Worm (Caenorhabditis elegans) whole organism, L1 larva: ENCODE data around the gene mlc-5.

Source experiments
- C04F5.9 ChIP-seq: sonication (generic microtip); optimal IDR thresholded peaks from 2 replicates; lab custom pipeline; 2016; ENCODE audit warnings: missing genetic modification characterization, missing compliant biosample characterization
- C16A3.4 ChIP-seq: fragments of 150-350 bp; optimal IDR thresholded peaks from 2 replicates; lab custom pipeline; 2014; ENCODE audit warnings: missing biosample characterization, missing genetic modification characterization
- F16B12.6 ChIP-seq: fragments of 150-350 bp; optimal IDR thresholded peaks from 2 replicates; lab custom pipeline; 2014; ENCODE audit warnings: missing biosample characterization, missing genetic modification characterization
- aly-2 ChIP-seq: fragments of 150-350 bp; optimal IDR thresholded peaks from 2 replicates; lab custom pipeline; 2014; ENCODE audit warnings: missing biosample characterization, missing genetic modification characterization
- ama-1 ChIP-seq: fragments of 150-350 bp; optimal IDR thresholded peaks from 2 replicates; lab custom pipeline; 2014
- ces-1 ChIP-seq: fragments of 150-350 bp; optimal IDR thresholded peaks from 2 replicates; lab custom pipeline; 2014; ENCODE audit warnings: missing biosample characterization, missing genetic modification reagents, missing genetic modification characterization
- efl-1 ChIP-seq, 4 experiments: fragments of 150-350 bp; optimal IDR thresholded peaks in 3 of 4; peaks in 1 of 4; 1 replicate in 1 of 4; 2 replicates in 3 of 4; lab custom pipeline; 2014; ENCODE audit warnings: missing biosample characterization in 2 of 4, missing genetic modification characterization in 2 of 4, missing genetic modification reagents in 2 of 4
- efl-3 ChIP-seq: fragments of 200-800 bp; sonication (Bioruptor generic); optimal IDR thresholded peaks from 2 replicates; lab custom pipeline; 2018; ENCODE audit warnings: mild to moderate bottlenecking, missing genetic modification characterization, missing compliant biosample characterization
- elt-2 ChIP-seq: sonication (generic microtip); optimal IDR thresholded peaks from 2 replicates; lab custom pipeline; 2016; ENCODE audit warnings: missing genetic modification characterization, mild to moderate bottlenecking, inconsistent platforms, missing compliant biosample characterization, missing genetic modification reagents
- elt-3 ChIP-seq, 6 experiments: fragments of 150-350 bp in 1 of 6; sonication (generic microtip); optimal IDR thresholded peaks; 2 replicates each; lab custom pipeline; 2017 to 2018; ENCODE audit warnings: missing biosample characterization in 6 of 6, missing genetic modification characterization in 6 of 6, inconsistent platforms in 1 of 6
- ets-5 ChIP-seq: fragments of 200-800 bp; sonication (Bioruptor generic); IDR thresholded peaks from 2 replicates; pipeline ENCODE4 v1.3.6; 2022; ENCODE audit warnings: missing genetic modification characterization, missing compliant biosample characterization
- fkh-8 ChIP-seq: sonication (generic microtip); optimal IDR thresholded peaks from 2 replicates; lab custom pipeline; 2016; ENCODE audit warnings: mild to moderate bottlenecking, missing genetic modification characterization, missing compliant biosample characterization
- grh-1 ChIP-seq: fragments of 200-800 bp; sonication (Bioruptor generic); IDR thresholded peaks from 2 replicates; pipeline ENCODE4 v1.3.6; 2022; ENCODE audit warnings: missing genetic modification reagents, missing genetic modification characterization, missing compliant biosample characterization
- irx-1 ChIP-seq: sonication (generic microtip); optimal IDR thresholded peaks from 2 replicates; lab custom pipeline; 2016; ENCODE audit warnings: missing genetic modification characterization, missing compliant biosample characterization
- jun-1 ChIP-seq: fragments of 150-350 bp; optimal IDR thresholded peaks from 2 replicates; lab custom pipeline; 2014; ENCODE audit warnings: missing biosample characterization, missing genetic modification reagents, missing genetic modification characterization
- lin-13 ChIP-seq: fragments of 150-350 bp; optimal IDR thresholded peaks from 2 replicates; lab custom pipeline; 2014; ENCODE audit warnings: missing biosample characterization, missing genetic modification reagents, missing genetic modification characterization
- lin-14 ChIP-seq: fragments of 200-800 bp; sonication (Bioruptor generic); optimal IDR thresholded peaks from 2 replicates; lab custom pipeline; 2018; ENCODE audit warnings: mild to moderate bottlenecking, missing genetic modification characterization, moderate library complexity, missing compliant biosample characterization
- lin-15B ChIP-seq: fragments of 150-350 bp; sonication (generic microtip); optimal IDR thresholded peaks from 3 replicates; lab custom pipeline; 2014; ENCODE audit warnings: missing biosample characterization, missing genetic modification characterization
- lin-35 ChIP-seq, 2 experiments: fragments of 150-350 bp; optimal IDR thresholded peaks; 2 replicates each; lab custom pipeline; 2014; ENCODE audit warnings: missing biosample characterization in 2 of 2, missing genetic modification characterization in 2 of 2, missing genetic modification reagents in 2 of 2
- lir-3 ChIP-seq: sonication (generic microtip); optimal IDR thresholded peaks from 2 replicates; lab custom pipeline; 2016; ENCODE audit warnings: mild to moderate bottlenecking, missing genetic modification characterization, moderate library complexity, missing compliant biosample characterization; ENCODE audit not compliant: poor library complexity
- lsy-2 ChIP-seq, 2 experiments: fragments of 150-350 bp; optimal IDR thresholded peaks; 2 replicates each; lab custom pipeline; 2014; ENCODE audit warnings: missing biosample characterization in 2 of 2, missing genetic modification characterization in 2 of 2
- mab-9 ChIP-seq: fragments of 200-800 bp; sonication (Bioruptor generic); IDR thresholded peaks from 2 replicates; pipeline ENCODE4 v1.3.6; 2022; ENCODE audit warnings: missing genetic modification reagents, missing genetic modification characterization, missing compliant biosample characterization
- mdl-1 ChIP-seq, 2 experiments: fragments of 150-350 bp; optimal IDR thresholded peaks; 2 replicates each; lab custom pipeline; 2014 to 2017; ENCODE audit warnings: missing biosample characterization in 2 of 2, missing genetic modification characterization in 2 of 2, inconsistent platforms in 1 of 2
- nhr-12 ChIP-seq: sonication (generic microtip); optimal IDR thresholded peaks from 2 replicates; lab custom pipeline; 2017; ENCODE audit warnings: missing biosample characterization, missing genetic modification characterization
- nhr-237 ChIP-seq: fragments of 150-350 bp; optimal IDR thresholded peaks from 2 replicates; lab custom pipeline; 2014; ENCODE audit warnings: missing biosample characterization, missing genetic modification characterization
- nhr-47 ChIP-seq: sonication (generic microtip); optimal IDR thresholded peaks from 2 replicates; lab custom pipeline; 2016; ENCODE audit warnings: mild to moderate bottlenecking, missing genetic modification characterization, moderate library complexity, missing compliant biosample characterization
- nhr-71 ChIP-seq: sonication (generic microtip); optimal IDR thresholded peaks from 2 replicates; lab custom pipeline; 2016; ENCODE audit warnings: mild to moderate bottlenecking, missing genetic modification characterization, moderate library complexity, missing compliant biosample characterization
- nhr-77 ChIP-seq: fragments of 150-350 bp; optimal IDR thresholded peaks from 2 replicates; lab custom pipeline; 2014; ENCODE audit warnings: missing biosample characterization, missing genetic modification characterization
- nhr-84 ChIP-seq: sonication (generic microtip); optimal IDR thresholded peaks from 2 replicates; lab custom pipeline; 2017; ENCODE audit warnings: missing biosample characterization, missing genetic modification characterization
- nhr-85 ChIP-seq: sonication (generic microtip); peaks from one replicate; lab custom pipeline; 2016; ENCODE audit warnings: missing genetic modification characterization, inconsistent platforms, missing compliant biosample characterization
- nhr-90 ChIP-seq: sonication (generic microtip); optimal IDR thresholded peaks from 2 replicates; lab custom pipeline; 2016; ENCODE audit warnings: mild to moderate bottlenecking, missing genetic modification characterization, missing compliant biosample characterization; ENCODE audit not compliant: poor library complexity
- pax-3 ChIP-seq: fragments of 200-800 bp; sonication (Bioruptor generic); optimal IDR thresholded peaks from 2 replicates; lab custom pipeline; 2018; ENCODE audit warnings: mild to moderate bottlenecking, missing genetic modification characterization, moderate library complexity, missing compliant biosample characterization
- pqm-1 ChIP-seq: sonication (generic microtip); optimal IDR thresholded peaks from 3 replicates; lab custom pipeline; 2017; ENCODE audit warnings: missing biosample characterization, missing genetic modification characterization
- snpc-4 ChIP-seq: fragments of 150-350 bp; optimal IDR thresholded peaks from 2 replicates; lab custom pipeline; 2014; ENCODE audit warnings: missing biosample characterization, missing genetic modification characterization
- sox-4 ChIP-seq: sonication (generic microtip); optimal IDR thresholded peaks from 2 replicates; lab custom pipeline; 2016; ENCODE audit warnings: missing genetic modification characterization, missing compliant biosample characterization
- sup-37 ChIP-seq: fragments of 200-800 bp; sonication (Bioruptor generic); optimal IDR thresholded peaks from 2 replicates; lab custom pipeline; 2018; ENCODE audit warnings: mild to moderate bottlenecking, missing genetic modification characterization, missing compliant biosample characterization
- tlp-1 ChIP-seq: fragments of 150-350 bp; optimal IDR thresholded peaks from 2 replicates; lab custom pipeline; 2014; ENCODE audit warnings: missing biosample characterization, missing genetic modification characterization
- unc-30 ChIP-seq: sonication (generic microtip); optimal IDR thresholded peaks from 2 replicates; lab custom pipeline; 2017; ENCODE audit warnings: missing biosample characterization, missing genetic modification characterization
- unc-86 ChIP-seq: sonication (generic microtip); optimal IDR thresholded peaks from 2 replicates; lab custom pipeline; 2016; ENCODE audit warnings: missing genetic modification characterization, missing compliant biosample characterization
- xbp-1 ChIP-seq: sonication (generic microtip); optimal IDR thresholded peaks from 2 replicates; lab custom pipeline; 2016; ENCODE audit warnings: missing genetic modification characterization, missing compliant biosample characterization
- zag-1 ChIP-seq: fragments of 150-350 bp; optimal IDR thresholded peaks from 2 replicates; lab custom pipeline; 2014; ENCODE audit warnings: missing biosample characterization, missing genetic modification characterization
- ztf-4 ChIP-seq: fragments of 150-350 bp; optimal IDR thresholded peaks from 2 replicates; lab custom pipeline; 2014; ENCODE audit warnings: missing biosample characterization, missing genetic modification characterization

The mlc-5 gene

ce11 chrIII:13585136-13585535 lies 38.0 kb upstream of the mlc-5 start:
- TF ChIP-seq mab-9 (0 out of 2 replicates have a peak, but pooled peaks have one; percentile 36), ets-5 (GFP tag; lab: Robert Waterston, UW) (0 out of 2 replicates have a peak, but pooled peaks have one; percentile 76), grh-1 (GFP tag; lab: Robert Waterston, UW) (peak; percentile 18; the same call in 1 of the 2 replicates)

- TF ChIP-seq fkh-8 (no peak), lin-35 (GFP tag; optimal IDR thresholded peaks at IDR 0.05; lab: Kevin White, UChicago) (no peak), lin-13 (GFP tag; lab: Kevin White, UChicago) (no peak), unc-30 (tag; lab: Kevin White, UChicago) (no peak), mab-9 (no peak), grh-1 (GFP tag; lab: Robert Waterston, UW) (no peak), nhr-12 (tag; lab: Kevin White, UChicago) (no peak), sup-37 (GFP tag; lab: Kevin White, UChicago) (no peak), unc-86 (tag; lab: Kevin White, UChicago) (no peak), tlp-1 (tag; lab: Kevin White, UChicago) (no peak), C16A3.4 (no peak), irx-1 (tag; lab: Kevin White, UChicago) (no peak), nhr-47 (no peak), nhr-77 (tag; lab: Kevin White, UChicago) (no peak), sox-4 (tag; lab: Kevin White, UChicago) (no peak), xbp-1 (tag; lab: Kevin White, UChicago) (no peak), aly-2 (tag; lab: Kevin White, UChicago) (no peak), nhr-85 (tag; lab: Kevin White, UChicago) (no peak), efl-3 (GFP tag; lab: Kevin White, UChicago) (no peak), pqm-1 (no peak)
These were observed 22.9 kb upstream of the mlc-5 start for ce11 chrIII:13600254-13600653.

- TF ChIP-seq lin-13 (GFP tag; lab: Kevin White, UChicago), result no peak
- no peak for TF ChIP-seq F16B12.6 (tag; lab: Kevin White, UChicago)
- no peak for TF ChIP-seq efl-1 (optimal IDR thresholded peaks at IDR 0.05; lab: Kevin White, UChicago)
- TF ChIP-seq efl-1 (GFP tag; optimal IDR thresholded peaks at IDR 0.05 in 1 of 2; lab: Kevin White, UChicago), result peak in 1 of 2 experiments; percentile 21
These were observed 18.3 kb upstream of the mlc-5 start for ce11 chrIII:13604834-13605233.

- TF ChIP-seq efl-1 (optimal IDR thresholded peaks at IDR 0.05; lab: Kevin White, UChicago) (no peak), efl-1 (GFP tag; optimal IDR thresholded peaks at IDR 0.05 in 1 of 2; lab: Kevin White, UChicago) (peak in 1 of 2 experiments; percentile 76), nhr-90 (peak; percentile 30), jun-1 (tag; lab: Kevin White, UChicago) (peak; percentile 17), snpc-4 (tag; lab: Kevin White, UChicago) (no peak), pax-3 (tag; lab: Kevin White, UChicago) (peak; percentile 3), lsy-2 (tag; optimal IDR thresholded peaks at IDR 0.05; lab: Kevin White, UChicago) (no peak), nhr-85 (tag; lab: Kevin White, UChicago) (peak; percentile 48), ces-1 (GFP tag; lab: Kevin White, UChicago) (no peak), lin-14 (peak; percentile 23), elt-2 (peak; percentile 91), lin-35 (GFP tag; optimal IDR thresholded peaks at IDR 0.05; lab: Kevin White, UChicago) (peak in 1 of 2 experiments; percentile 71), pqm-1 (peak; percentile 79), nhr-71 (tag; lab: Kevin White, UChicago) (peak; percentile 26), lin-15B (no peak), mdl-1 (tag; optimal IDR thresholded peaks at IDR 0.05; lab: Kevin White, UChicago) (peak in 1 of 2 experiments; percentile 30)
These were observed 17.0 kb upstream of the mlc-5 start, which contains the start of gene act-5 for ce11 chrIII:13606016-13606530. Gene act-5, minus strand, starts transcription at chrIII:13606066.

- TF ChIP-seq jun-1 (tag; lab: Kevin White, UChicago), result no peak
- TF ChIP-seq nhr-84, result no peak
- TF ChIP-seq nhr-85 (tag; lab: Kevin White, UChicago), result no peak
- TF ChIP-seq zag-1, result no peak
- no peak for TF ChIP-seq ztf-4 (tag; lab: Kevin White, UChicago)
- no peak for TF ChIP-seq elt-3 (tag; optimal IDR thresholded peaks at IDR 0.05; lab: Kevin White, UChicago)
- no peak for TF ChIP-seq grh-1 (GFP tag; lab: Robert Waterston, UW)
- no peak for TF ChIP-seq C04F5.9 (tag; lab: Kevin White, UChicago)
- no peak for TF ChIP-seq ama-1 (lab: Kevin White, UChicago)
- no peak for TF ChIP-seq nhr-237 (tag; lab: Kevin White, UChicago)
- no peak for TF ChIP-seq ets-5 (GFP tag; lab: Robert Waterston, UW)
- TF ChIP-seq lir-3 (tag; lab: Kevin White, UChicago), result no peak
- TF ChIP-seq lin-13 (GFP tag; lab: Kevin White, UChicago), result no peak
- no peak for TF ChIP-seq unc-30 (tag; lab: Kevin White, UChicago)
These were observed 16.2 kb upstream of the mlc-5 start for ce11 chrIII:13606865-13607264.
